Fruit fly (Drosophila melanogaster): ENCODE measurements around the gene bin.

bin gene

DNA sequence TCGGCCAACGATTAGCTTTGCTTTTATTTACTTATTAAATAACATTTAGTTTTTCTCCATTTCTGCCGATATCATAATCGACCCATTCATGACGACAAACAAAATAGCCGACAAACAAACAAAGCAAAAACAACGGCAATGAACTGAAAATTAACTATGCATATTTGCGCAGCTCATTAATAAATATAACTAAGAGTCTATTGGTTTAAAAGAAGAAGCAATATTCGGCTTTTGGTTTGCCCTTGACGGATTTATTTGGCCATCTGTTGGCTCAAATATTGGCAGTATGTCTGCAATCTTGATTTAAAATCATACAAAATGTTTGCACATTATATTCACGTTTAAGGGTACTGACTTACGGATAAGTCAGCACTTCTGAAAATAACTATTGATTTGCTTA is 9.6 kb downstream of the bin start:
- no peak for TF ChIP-seq h (GFP tag; optimal IDR thresholded peaks at IDR 0.05)
- no peak for TF ChIP-seq usp (GFP tag; optimal IDR thresholded peaks at IDR 0.05)

DNA sequence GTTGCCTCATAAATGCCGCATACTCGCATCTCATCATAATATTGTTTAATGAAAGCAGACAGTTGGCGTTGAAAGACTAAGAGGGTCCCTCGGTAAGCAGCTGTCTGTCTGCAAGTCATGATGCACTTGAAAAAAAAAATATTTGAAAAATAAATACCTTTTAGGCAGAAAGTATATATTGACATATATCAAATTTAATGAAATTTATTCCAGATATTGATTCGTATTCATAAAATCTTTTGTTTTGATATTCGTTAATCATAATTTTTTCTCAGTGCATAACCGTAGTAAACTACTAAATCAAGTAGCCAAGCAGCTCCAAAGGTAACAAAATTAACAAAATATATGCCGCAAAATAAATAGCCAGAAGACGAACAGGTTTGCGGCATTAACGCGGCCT is 11.4 kb downstream of the bin start:
- TF ChIP-seq Dif (GFP tag; optimal IDR thresholded peaks at IDR 0.05; ENCODE audit: partially characterized antibody) (no peak), Vsx2 (GFP tag; optimal IDR thresholded peaks at IDR 0.05; ENCODE audit: partially characterized antibody) (no peak), Jra (GFP tag; optimal IDR thresholded peaks at IDR 0.05) (no peak), rgr (GFP tag; optimal IDR thresholded peaks at IDR 0.05) (no peak), Hr78 (GFP tag; optimal IDR thresholded peaks at IDR 0.05) (no peak), usp (GFP tag; optimal IDR thresholded peaks at IDR 0.05) (no peak), dsf (GFP tag; optimal IDR thresholded peaks at IDR 0.05; ENCODE audit: borderline replicate concordance) (no peak), OdsH (GFP tag; optimal IDR thresholded peaks at IDR 0.05) (no peak), fru (GFP tag; optimal IDR thresholded peaks at IDR 0.05) (no peak), Hnf4 (GFP tag; optimal IDR thresholded peaks at IDR 0.05) (no peak)

DNA sequence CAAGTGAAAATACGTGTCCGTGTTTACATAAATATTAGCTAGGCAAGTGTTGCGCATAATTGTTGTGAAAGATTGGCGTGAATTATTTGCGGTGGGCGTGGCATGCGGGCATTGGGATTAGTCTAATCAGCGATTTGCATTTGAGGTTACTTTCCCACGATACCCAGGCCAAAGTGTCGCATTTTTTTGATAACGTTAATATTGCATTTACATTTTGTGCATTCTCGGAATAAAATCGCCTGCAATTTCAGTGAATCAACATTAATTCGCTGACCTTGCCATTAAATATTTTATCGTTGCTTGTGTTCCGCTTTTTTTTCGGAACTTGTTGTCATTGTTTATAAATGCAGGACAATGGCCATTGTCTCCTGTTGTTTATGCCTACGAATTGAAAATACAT is 11.9 kb downstream of the bin start:
- TF ChIP-seq ey (GFP tag; optimal IDR thresholded peaks at IDR 0.05) (no peak), Hr83 (GFP tag; optimal IDR thresholded peaks at IDR 0.05; ENCODE audit: poor library complexity, severe bottlenecking) (no peak), Rel (GFP tag; optimal IDR thresholded peaks at IDR 0.05) (no peak), Rel (tag; optimal IDR thresholded peaks at IDR 0.05) (no peak), CrebA (GFP tag; optimal IDR thresholded peaks at IDR 0.05; ENCODE audit: borderline replicate concordance) (no peak), tai (GFP tag; optimal IDR thresholded peaks at IDR 0.05) (no peak), woc (GFP tag; optimal IDR thresholded peaks at IDR 0.05) (no peak)

DNA sequence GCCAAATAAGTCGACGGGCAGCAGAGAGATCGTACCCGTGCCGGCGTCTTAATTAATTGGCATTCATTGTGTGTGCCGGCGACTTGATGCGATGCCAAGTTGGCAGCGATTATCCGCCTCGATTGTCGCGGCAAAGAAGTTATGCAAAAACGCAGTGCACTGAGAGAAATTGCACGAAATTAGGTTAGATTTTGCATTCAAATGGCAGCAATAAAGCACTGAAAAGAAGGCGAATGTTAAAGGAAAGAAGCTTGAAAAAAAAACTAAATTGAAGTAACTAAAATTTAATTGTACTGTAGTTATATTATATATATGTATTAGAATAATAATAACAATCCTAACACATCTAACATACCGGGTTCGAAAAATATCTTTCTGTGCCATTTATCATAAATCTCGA is 12.7 kb downstream of the bin start:
- TF ChIP-seq usp (GFP tag; optimal IDR thresholded peaks at IDR 0.05) (no peak), dl (GFP tag; optimal IDR thresholded peaks at IDR 0.05; ENCODE audit: insufficient read depth in 1 of 2, partially characterized antibody in 2 of 2) (no peak), h (GFP tag; optimal IDR thresholded peaks at IDR 0.05) (no peak), lola (GFP tag; optimal IDR thresholded peaks at IDR 0.05) (no peak), CG9705 (GFP tag; optimal IDR thresholded peaks at IDR 0.05) (no peak)

DNA sequence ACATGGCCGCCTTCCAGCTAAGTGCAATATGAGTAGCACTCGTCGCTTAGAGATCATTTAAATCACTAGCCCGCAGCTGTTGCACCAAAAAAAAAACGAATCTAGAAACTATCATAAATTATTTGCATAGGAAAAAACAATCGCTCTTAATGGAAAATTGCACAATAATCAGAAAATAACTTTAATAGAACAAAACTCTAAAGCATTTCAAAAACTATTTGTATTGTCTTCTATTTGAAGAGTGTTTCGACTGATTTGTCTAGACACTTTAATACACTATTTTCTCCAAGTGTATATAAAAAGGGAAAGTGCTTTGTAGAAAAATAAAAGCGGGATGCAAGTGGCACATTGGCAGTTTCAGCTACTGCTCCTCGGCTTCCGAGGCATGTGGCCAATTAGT is 16.0 kb downstream of the bin start:
- TF ChIP-seq br (GFP tag; optimal IDR thresholded peaks at IDR 0.05), result no peak
- TF ChIP-seq Dfd (GFP tag; optimal IDR thresholded peaks at IDR 0.05), result no peak
- no peak for TF ChIP-seq N (GFP tag; optimal IDR thresholded peaks at IDR 0.05)
- no peak for TF ChIP-seq Hr78 (GFP tag; optimal IDR thresholded peaks at IDR 0.05)
- no peak for TF ChIP-seq Hr83 (GFP tag; optimal IDR thresholded peaks at IDR 0.05; ENCODE audit: poor library complexity, severe bottlenecking)

DNA sequence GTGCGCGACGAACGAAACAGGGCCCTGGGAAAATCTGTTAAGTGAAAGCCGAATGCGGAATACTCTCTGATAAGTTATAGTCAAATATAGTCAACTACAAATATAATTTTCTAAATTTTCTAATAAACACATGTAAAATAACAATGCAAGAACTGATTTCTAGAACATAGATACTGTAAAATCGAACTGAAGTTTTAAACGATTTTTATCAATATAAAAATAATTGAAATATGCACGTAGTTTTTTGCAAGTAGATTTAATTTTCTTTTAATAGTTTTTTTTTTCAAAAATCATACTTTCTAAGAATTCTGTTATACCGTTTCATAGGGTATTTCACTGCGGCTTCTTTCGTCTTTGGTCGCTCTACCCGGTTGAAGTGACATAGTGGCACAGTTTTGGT is 17.9 kb downstream of the bin start:
- TF ChIP-seq Hnf4 (GFP tag; optimal IDR thresholded peaks at IDR 0.05), result no peak
- peak; percentile 19 for TF ChIP-seq woc (GFP tag; optimal IDR thresholded peaks at IDR 0.05)
- no peak for TF ChIP-seq sage (GFP tag; optimal IDR thresholded peaks at IDR 0.05)
- peak in 1 of 2 experiments; percentile 8 for TF ChIP-seq foxo (GFP tag; optimal IDR thresholded peaks at IDR 0.05)
- TF ChIP-seq fru (GFP tag; optimal IDR thresholded peaks at IDR 0.05), result peak; percentile 30
- peak; percentile 44 for TF ChIP-seq HLH106 (tag; optimal IDR thresholded peaks at IDR 0.05)
- TF ChIP-seq h (GFP tag; optimal IDR thresholded peaks at IDR 0.05), result no peak
- peak; percentile 8 for TF ChIP-seq psq (GFP tag; optimal IDR thresholded peaks at IDR 0.05)
- peak; percentile 63 for TF ChIP-seq sv (GFP tag; optimal IDR thresholded peaks at IDR 0.05)
- peak; percentile 19 for TF ChIP-seq rgr (GFP tag; optimal IDR thresholded peaks at IDR 0.05)
- peak; percentile 30 for TF ChIP-seq Sp1 (GFP tag; optimal IDR thresholded peaks at IDR 0.05)
- TF ChIP-seq CrebA (GFP tag; optimal IDR thresholded peaks at IDR 0.05; ENCODE audit: borderline replicate concordance), result no peak
- no peak for TF ChIP-seq ey (GFP tag; optimal IDR thresholded peaks at IDR 0.05)
